Fruit fly (Drosophila melanogaster) whole organism, embryonic: ENCODE results near the gene Rab14.
A peak's percentile ranks its signal among the peaks of the same experiment; 100 is the strongest.

Source experiments
- ATbp ChIP-seq: fragments of 200-800 bp; sonication (Bioruptor generic); optimal IDR thresholded peaks from 2 replicates; lab custom pipeline; 2017; ENCODE audit warnings: missing biosample characterization, mild to moderate bottlenecking, missing genetic modification characterization, missing genetic modification reagents
- Antp ChIP-seq: fragments of 200-800 bp; sonication (Bioruptor generic); optimal IDR thresholded peaks from 3 replicates; lab custom pipeline; 2016; ENCODE audit warnings: missing biosample characterization, missing genetic modification characterization
- CG10321 ChIP-seq: fragments of 200-800 bp; sonication (Bioruptor generic); IDR thresholded peaks from 2 replicates; pipeline ENCODE4 v1.3.6; 2022; ENCODE audit warnings: missing biosample characterization, missing genetic modification characterization
- CG10565 ChIP-seq: fragments of 200-800 bp; sonication (Bioruptor generic); optimal IDR thresholded peaks from 3 replicates; lab custom pipeline; 2016; ENCODE audit warnings: missing biosample characterization, mild to moderate bottlenecking, missing genetic modification characterization
- CG12104 ChIP-seq: fragments of 200-800 bp; sonication (Bioruptor generic); optimal IDR thresholded peaks from 3 replicates; lab custom pipeline; 2016; ENCODE audit warnings: missing biosample characterization, missing genetic modification characterization
- CG12299 ChIP-seq: fragments of 200-800 bp; sonication (Bioruptor generic); optimal IDR thresholded peaks from 2 replicates; lab custom pipeline; 2018; ENCODE audit warnings: missing biosample characterization, mild to moderate bottlenecking, missing genetic modification characterization
- CG12744 ChIP-seq: fragments of 200-800 bp; sonication (Bioruptor generic); optimal IDR thresholded peaks from 2 replicates; lab custom pipeline; 2016; ENCODE audit warnings: missing biosample characterization, missing genetic modification characterization
- CG13424 ChIP-seq: fragments of 200-800 bp; sonication (Bioruptor generic); optimal IDR thresholded peaks from 2 replicates; lab custom pipeline; 2019; ENCODE audit warnings: missing biosample characterization, mild to moderate bottlenecking, missing genetic modification characterization, moderate library complexity
- CG13624 ChIP-seq: fragments of 200-800 bp; sonication (Bioruptor generic); optimal IDR thresholded peaks from 2 replicates; lab custom pipeline; 2016; ENCODE audit warnings: missing biosample characterization, missing genetic modification characterization
- CG16779 ChIP-seq: fragments of 200-800 bp; sonication (Bioruptor generic); IDR thresholded peaks from 2 replicates; pipeline ENCODE4 v1.3.6; 2022; ENCODE audit warnings: missing biosample characterization, missing genetic modification characterization
- CG17361 ChIP-seq: fragments of 200-800 bp; sonication (Bioruptor generic); IDR thresholded peaks from 3 replicates; pipeline ENCODE4 v1.3.6; 2022; ENCODE audit warnings: missing biosample characterization, missing genetic modification characterization
- CG17612 ChIP-seq: fragments of 200-800 bp; sonication (Bioruptor generic); IDR thresholded peaks from 2 replicates; pipeline ENCODE4 v1.3.6; 2022; ENCODE audit warnings: missing biosample characterization, missing genetic modification characterization
- CG1832 ChIP-seq: fragments of 200-800 bp; sonication (Bioruptor generic); optimal IDR thresholded peaks from 2 replicates; lab custom pipeline; 2017; ENCODE audit warnings: missing biosample characterization, mild to moderate bottlenecking, missing genetic modification characterization, inconsistent platforms
- CG2120 ChIP-seq: fragments of 200-800 bp; sonication (Bioruptor generic); optimal IDR thresholded peaks from 3 replicates; lab custom pipeline; 2016; ENCODE audit warnings: missing biosample characterization, missing genetic modification characterization
- CG2202 ChIP-seq: fragments of 200-800 bp; sonication (Bioruptor generic); optimal IDR thresholded peaks from 2 replicates; lab custom pipeline; 2018; ENCODE audit warnings: missing biosample characterization, mild to moderate bottlenecking, missing genetic modification characterization
- CG31441 ChIP-seq: fragments of 200-800 bp; sonication (Bioruptor generic); IDR thresholded peaks from 2 replicates; pipeline ENCODE4 v1.3.6; 2022; ENCODE audit warnings: missing biosample characterization, missing genetic modification characterization
- CG32767 ChIP-seq: fragments of 200-800 bp; sonication (Bioruptor generic); IDR thresholded peaks from 2 replicates; pipeline ENCODE4 v1.3.6; 2022; ENCODE audit warnings: missing biosample characterization, missing genetic modification characterization
- CG34376 ChIP-seq: fragments of 200-800 bp; sonication (Bioruptor generic); optimal IDR thresholded peaks from 2 replicates; lab custom pipeline; 2018; ENCODE audit warnings: missing biosample characterization, mild to moderate bottlenecking, missing genetic modification characterization
- CG7271 ChIP-seq: fragments of 200-800 bp; sonication (Bioruptor generic); optimal IDR thresholded peaks from 2 replicates; lab custom pipeline; 2018; ENCODE audit warnings: missing biosample characterization, mild to moderate bottlenecking, missing genetic modification characterization, moderate library complexity
- CG7556 ChIP-seq: fragments of 200-800 bp; sonication (Bioruptor generic); optimal IDR thresholded peaks from 2 replicates; lab custom pipeline; 2017; ENCODE audit warnings: missing biosample characterization, mild to moderate bottlenecking, missing genetic modification characterization
- CG9215 ChIP-seq: fragments of 200-800 bp; sonication (Bioruptor generic); IDR thresholded peaks from 2 replicates; pipeline ENCODE4 v1.3.6; 2022; ENCODE audit warnings: missing biosample characterization, missing genetic modification characterization
- CG9797 ChIP-seq: fragments of 200-800 bp; sonication (Bioruptor generic); optimal IDR thresholded peaks from 3 replicates; lab custom pipeline; 2018; ENCODE audit warnings: missing biosample characterization, mild to moderate bottlenecking, missing genetic modification characterization
- Camta ChIP-seq: fragments of 200-800 bp; sonication (Bioruptor generic); optimal IDR thresholded peaks from 2 replicates; lab custom pipeline; 2016; ENCODE audit warnings: missing biosample characterization, missing genetic modification characterization
- CoRest ChIP-seq: fragments of 200-800 bp; sonication (Bioruptor generic); optimal IDR thresholded peaks from 3 replicates; lab custom pipeline; 2018; ENCODE audit warnings: missing biosample characterization, mild to moderate bottlenecking, missing genetic modification characterization, moderate library complexity
- Dad ChIP-seq: fragments of 200-800 bp; sonication (Bioruptor generic); optimal IDR thresholded peaks from 3 replicates; lab custom pipeline; 2016; ENCODE audit warnings: missing biosample characterization, missing genetic modification characterization
- E2f2 ChIP-seq: fragments of 200-800 bp; sonication (Bioruptor generic); IDR thresholded peaks from 2 replicates; pipeline ENCODE4 v1.3.6; 2022; ENCODE audit warnings: missing biosample characterization, missing genetic modification characterization
- Hey ChIP-seq: fragments of 200-800 bp; sonication (Bioruptor generic); optimal IDR thresholded peaks from 3 replicates; lab custom pipeline; 2018; ENCODE audit warnings: missing biosample characterization, mild to moderate bottlenecking, missing genetic modification characterization
- Hr51 ChIP-seq, 2 experiments: fragments of 200-800 bp; sonication (Bioruptor generic); optimal IDR thresholded peaks; 2 replicates in 1 of 2; 3 replicates in 1 of 2; lab custom pipeline; 2016 to 2018; ENCODE audit warnings: missing biosample characterization in 2 of 2, missing genetic modification characterization in 2 of 2, mild to moderate bottlenecking in 1 of 2, moderate library complexity in 1 of 2
- Lhr ChIP-seq: fragments of 200-800 bp; sonication (Bioruptor generic); optimal IDR thresholded peaks from 3 replicates; lab custom pipeline; 2017; ENCODE audit warnings: mild to moderate bottlenecking, missing biosample characterization, missing genetic modification reagents, missing genetic modification characterization
- Med ChIP-seq: fragments of 200-800 bp; sonication (Bioruptor generic); peaks from one replicate; lab custom pipeline; 2016; ENCODE audit warnings: missing biosample characterization, missing genetic modification characterization, mild to moderate bottlenecking, inconsistent platforms, moderate library complexity
- Myb ChIP-seq: fragments of 200-800 bp; sonication (Bioruptor generic); optimal IDR thresholded peaks from 2 replicates; lab custom pipeline; 2016; ENCODE audit warnings: missing biosample characterization, missing genetic modification characterization
- NC2α ChIP-seq: fragments of 200-800 bp; sonication (Bioruptor generic); optimal IDR thresholded peaks from 2 replicates; lab custom pipeline; 2016; ENCODE audit warnings: missing biosample characterization, missing genetic modification characterization
- Rx ChIP-seq: fragments of 200-800 bp; sonication (Bioruptor generic); IDR thresholded peaks from 2 replicates; pipeline ENCODE4 v1.3.6; 2022; ENCODE audit warnings: missing biosample characterization, missing genetic modification characterization
- Sox100B ChIP-seq: fragments of 200-800 bp; sonication (Bioruptor generic); optimal IDR thresholded peaks from 3 replicates; lab custom pipeline; 2018; ENCODE audit warnings: missing biosample characterization, mild to moderate bottlenecking, missing genetic modification characterization
- Xbp1 ChIP-seq: fragments of 200-800 bp; sonication (Bioruptor generic); optimal IDR thresholded peaks from 3 replicates; lab custom pipeline; 2016; ENCODE audit warnings: missing biosample characterization, mild to moderate bottlenecking, missing genetic modification characterization
- ase ChIP-seq: fragments of 200-800 bp; sonication (Bioruptor generic); IDR thresholded peaks from 3 replicates; pipeline ENCODE4 v1.3.6; 2022; ENCODE audit warnings: missing biosample characterization, missing genetic modification characterization
- ato ChIP-seq: fragments of 200-800 bp; sonication (Bioruptor generic); IDR thresholded peaks from 2 replicates; pipeline ENCODE4 v1.3.6; 2022; ENCODE audit warnings: missing biosample characterization, missing genetic modification characterization; ENCODE audit not compliant: partially characterized antibody
- da ChIP-seq: fragments of 200-800 bp; sonication (Bioruptor generic); optimal IDR thresholded peaks from 2 replicates; lab custom pipeline; 2016; ENCODE audit warnings: missing biosample characterization, missing genetic modification characterization
- exex ChIP-seq: fragments of 200-800 bp; sonication (Bioruptor generic); optimal IDR thresholded peaks from 4 replicates; lab custom pipeline; 2018; ENCODE audit warnings: missing biosample characterization, mild to moderate bottlenecking, missing genetic modification characterization, moderate library complexity
- mam ChIP-seq: fragments of 200-800 bp; sonication (Bioruptor generic); optimal IDR thresholded peaks from 3 replicates; lab custom pipeline; 2016; ENCODE audit warnings: missing biosample characterization, missing genetic modification characterization
- mirr ChIP-seq: fragments of 200-800 bp; sonication (Bioruptor generic); optimal IDR thresholded peaks from 3 replicates; lab custom pipeline; 2018; ENCODE audit warnings: missing biosample characterization, mild to moderate bottlenecking, missing genetic modification characterization
- phol ChIP-seq: fragments of 200-800 bp; sonication (Bioruptor generic); optimal IDR thresholded peaks from 3 replicates; lab custom pipeline; 2018; ENCODE audit warnings: missing biosample characterization, mild to moderate bottlenecking, missing genetic modification characterization, moderate library complexity
- row ChIP-seq: fragments of 200-800 bp; sonication (Bioruptor generic); IDR thresholded peaks from 3 replicates; pipeline ENCODE4 v1.3.6; 2022; ENCODE audit warnings: missing biosample characterization, missing genetic modification characterization
- sens ChIP-seq: fragments of 200-800 bp; sonication (Bioruptor generic); peaks from one replicate; lab custom pipeline; 2016; ENCODE audit warnings: missing biosample characterization, missing genetic modification characterization
- stwl ChIP-seq: fragments of 200-800 bp; sonication (Bioruptor generic); optimal IDR thresholded peaks from 3 replicates; lab custom pipeline; 2018; ENCODE audit warnings: missing biosample characterization, mild to moderate bottlenecking, missing genetic modification characterization, moderate library complexity
- sug ChIP-seq: fragments of 200-800 bp; optimal IDR thresholded peaks from 2 replicates; lab custom pipeline; 2019; ENCODE audit warnings: missing biosample characterization, mild to moderate bottlenecking, missing genetic modification characterization, moderate library complexity
- trh ChIP-seq: fragments of 200-800 bp; sonication (Bioruptor generic); optimal IDR thresholded peaks from 2 replicates; lab custom pipeline; 2016; ENCODE audit warnings: missing biosample characterization, missing genetic modification characterization
- zen ChIP-seq: fragments of 200-800 bp; sonication (Bioruptor generic); optimal IDR thresholded peaks from 3 replicates; lab custom pipeline; 2018; ENCODE audit warnings: missing biosample characterization, mild to moderate bottlenecking, missing genetic modification characterization, moderate library complexity
- zfh1 ChIP-seq: fragments of 200-800 bp; sonication (Bioruptor generic); IDR thresholded peaks from 3 replicates; pipeline ENCODE4 v1.3.6; 2022; ENCODE audit warnings: missing biosample characterization, missing genetic modification characterization
- zfh2 ChIP-seq: fragments of 200-800 bp; sonication (Bioruptor generic); optimal IDR thresholded peaks from 2 replicates; lab custom pipeline; 2016; ENCODE audit warnings: missing biosample characterization, missing genetic modification characterization

The Rab14 gene

DNA sequence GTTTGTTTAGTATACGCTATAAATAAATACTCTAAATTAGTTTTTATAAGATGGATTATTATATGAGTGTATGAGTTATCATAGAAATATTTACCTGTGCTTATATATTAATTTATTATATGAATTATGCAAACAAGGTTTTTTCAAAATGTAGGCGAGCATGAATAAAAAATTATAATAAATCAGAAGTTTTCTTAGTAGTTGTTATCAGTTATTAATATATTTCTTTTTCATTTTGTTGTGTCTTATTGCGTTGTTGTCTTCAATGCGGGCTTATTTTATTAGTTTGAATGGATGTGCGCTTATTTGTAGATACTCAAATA, 868 bp downstream of the Rab14 start (continued):
- TF ChIP-seq row (GFP tag; lab: Robert Waterston, UW) = no peak
- TF ChIP-seq CG13424 = no peak
- TF ChIP-seq CG32767 = no peak
- no peak for TF ChIP-seq trh (GFP tag; lab: Kevin White, UChicago)
- 0 out of 2 replicates have a peak, but pooled peaks have one; percentile 3 for TF ChIP-seq CG9215
- TF ChIP-seq da (GFP tag; lab: Kevin White, UChicago) = no peak
- no peak for TF ChIP-seq Lhr (GFP tag; lab: Kevin White, UChicago)
- TF ChIP-seq ATbp (GFP tag; lab: Kevin White, UChicago) = no peak
- no peak for TF ChIP-seq CG7271 (tag; lab: Kevin White, UChicago)
- peak in 1 of 2 experiments; percentile 14 for TF ChIP-seq Hr51 (GFP tag; optimal IDR thresholded peaks at IDR 0.05; lab: Kevin White, UChicago)
- TF ChIP-seq E2f2 (GFP tag; lab: Robert Waterston, UW) = no peak
- TF ChIP-seq CG9797 = no peak
- TF ChIP-seq CG16779 (GFP tag; lab: Robert Waterston, UW) = no peak
- no peak for TF ChIP-seq phol (tag; lab: Kevin White, UChicago)
- TF ChIP-seq CG10565 = no peak
- TF ChIP-seq CoRest (tag; lab: Kevin White, UChicago) = no peak
- TF ChIP-seq zen (tag; lab: Kevin White, UChicago) = no peak
- no peak for TF ChIP-seq CG2120 (GFP tag; lab: Kevin White, UChicago)
- no peak for TF ChIP-seq Hey (tag; lab: Kevin White, UChicago)
- no peak for TF ChIP-seq ato (GFP tag; lab: Robert Waterston, UW)
- no peak for TF ChIP-seq mam (GFP tag; lab: Kevin White, UChicago)
- TF ChIP-seq Myb (GFP tag; lab: Kevin White, UChicago) = no peak
- TF ChIP-seq zfh1 = no peak
- peak; percentile 11 for TF ChIP-seq CG7556 (GFP tag; lab: Kevin White, UChicago)
- no peak for TF ChIP-seq zfh2
- TF ChIP-seq Antp = no peak
- no peak for TF ChIP-seq ase (GFP tag; lab: Robert Waterston, UW)
- TF ChIP-seq CG13624 (GFP tag; lab: Kevin White, UChicago) = no peak
- TF ChIP-seq CG2202 = no peak
- 0 out of 3 replicates have a peak, but pooled peaks have one; percentile 29 for TF ChIP-seq CG17361 (GFP tag; lab: Robert Waterston, UW)
- TF ChIP-seq Sox100B (GFP tag; lab: Kevin White, UChicago) = no peak
- TF ChIP-seq stwl (tag; lab: Kevin White, UChicago) = no peak
- TF ChIP-seq Dad (GFP tag; lab: Kevin White, UChicago) = no peak
- no peak for TF ChIP-seq CG12299 (tag; lab: Kevin White, UChicago)
- TF ChIP-seq CG12104 (GFP tag; lab: Kevin White, UChicago) = peak; percentile 1
- no peak for TF ChIP-seq Rx
- no peak for TF ChIP-seq CG10321 (GFP tag; lab: Robert Waterston, UW)
- TF ChIP-seq Camta (GFP tag; lab: Kevin White, UChicago) = no peak

- TF ChIP-seq Xbp1 (GFP tag; lab: Kevin White, UChicago) = no peak
- no peak for TF ChIP-seq CG12744 (GFP tag; lab: Kevin White, UChicago)
- peak; percentile 32 for TF ChIP-seq sug (tag; lab: Kevin White, UChicago)
- peak; percentile 21 for TF ChIP-seq sens (GFP tag; lab: Kevin White, UChicago)
- peak; percentile 65 for TF ChIP-seq mirr (GFP tag; lab: Kevin White, UChicago)
- TF ChIP-seq CG31441 (GFP tag; lab: Robert Waterston, UW) = no peak
- TF ChIP-seq Med (GFP tag; lab: Kevin White, UChicago) = peak; percentile 30
- no peak for TF ChIP-seq row (GFP tag; lab: Robert Waterston, UW)
- no peak for TF ChIP-seq CG17612 (GFP tag; lab: Robert Waterston, UW)
- peak; percentile 15 for TF ChIP-seq CG34376 (GFP tag; lab: Kevin White, UChicago)
- TF ChIP-seq NC2α (GFP tag; lab: Kevin White, UChicago) = no peak
- peak; percentile 90 for TF ChIP-seq exex (tag; lab: Kevin White, UChicago)
- no peak for TF ChIP-seq CG1832
Measured at dm6 chr2L:14356279-14356678, 1.3 kb downstream of the Rab14 start.
